Fruit fly (Drosophila melanogaster): ENCODE data around the gene ND-39.
A peak's percentile ranks its signal among the peaks of the same experiment; 100 is the strongest.

ND-39 gene

dm6 chr3L:20511499-20512108 lies 19.7 kb downstream of the ND-39 start:
- TF ChIP-seq pan (optimal IDR thresholded peaks at IDR 0.05), result no peak
- TF ChIP-seq psq (optimal IDR thresholded peaks at IDR 0.05), result no peak
- TF ChIP-seq CG8478 (optimal IDR thresholded peaks at IDR 0.05), result no peak
- TF ChIP-seq EcR (GFP tag; optimal IDR thresholded peaks at IDR 0.05), result no peak
- no peak for TF ChIP-seq usp (GFP tag; optimal IDR thresholded peaks at IDR 0.05)
- no peak for TF ChIP-seq Dll (optimal IDR thresholded peaks at IDR 0.05)

- TF ChIP-seq pan (optimal IDR thresholded peaks at IDR 0.05) (no peak), EcR (GFP tag; optimal IDR thresholded peaks at IDR 0.05) (no peak), Dll (optimal IDR thresholded peaks at IDR 0.05) (no peak), psq (optimal IDR thresholded peaks at IDR 0.05) (no peak), usp (GFP tag; optimal IDR thresholded peaks at IDR 0.05) (no peak), CG8478 (optimal IDR thresholded peaks at IDR 0.05) (no peak)
Observed at dm6 chr3L:20514101-20514500, 22.2 kb downstream of the ND-39 start.

dm6 chr3L:20516519-20517178 lies 24.8 kb downstream of the ND-39 start:
- TF ChIP-seq EcR (GFP tag; optimal IDR thresholded peaks at IDR 0.05) (no peak), CG8478 (optimal IDR thresholded peaks at IDR 0.05) (no peak), usp (GFP tag; optimal IDR thresholded peaks at IDR 0.05) (no peak), psq (optimal IDR thresholded peaks at IDR 0.05) (no peak), Dll (optimal IDR thresholded peaks at IDR 0.05) (no peak), pan (optimal IDR thresholded peaks at IDR 0.05) (no peak)

dm6 chr3L:20517179-20517834 lies 25.4 kb downstream of the ND-39 start:
- TF ChIP-seq EcR (GFP tag; optimal IDR thresholded peaks at IDR 0.05) (peak; percentile 60 to 78), pan (optimal IDR thresholded peaks at IDR 0.05) (no peak), usp (GFP tag; optimal IDR thresholded peaks at IDR 0.05) (no peak)

dm6 chr3L:20517897-20518804 lies 26.3 kb downstream of the ND-39 start:
- no peak for TF ChIP-seq CG8478 (optimal IDR thresholded peaks at IDR 0.05)
- TF ChIP-seq Dll (optimal IDR thresholded peaks at IDR 0.05), result no peak
- TF ChIP-seq EcR (GFP tag; optimal IDR thresholded peaks at IDR 0.05), result peak in 1 of 2 experiments; percentile 8
- TF ChIP-seq pan (optimal IDR thresholded peaks at IDR 0.05), result no peak
- TF ChIP-seq psq (optimal IDR thresholded peaks at IDR 0.05), result peak; percentile 55

dm6 chr3L:20518805-20519503 lies 27.1 kb downstream of the ND-39 start, which contains the start of gene BNIP3:
BNIP3 (minus strand) TSS chr3L:20519393.
- TF ChIP-seq pan (optimal IDR thresholded peaks at IDR 0.05) (no peak), EcR (GFP tag; optimal IDR thresholded peaks at IDR 0.05) (no peak), psq (optimal IDR thresholded peaks at IDR 0.05) (no peak), Dll (optimal IDR thresholded peaks at IDR 0.05) (no peak), CG8478 (optimal IDR thresholded peaks at IDR 0.05) (no peak), usp (GFP tag; optimal IDR thresholded peaks at IDR 0.05) (no peak)

- no peak for TF ChIP-seq Dll (optimal IDR thresholded peaks at IDR 0.05)
- TF ChIP-seq usp (GFP tag; optimal IDR thresholded peaks at IDR 0.05), result no peak
- no peak for TF ChIP-seq EcR (GFP tag; optimal IDR thresholded peaks at IDR 0.05)
- no peak for TF ChIP-seq pan (optimal IDR thresholded peaks at IDR 0.05)
- TF ChIP-seq CG8478 (optimal IDR thresholded peaks at IDR 0.05), result no peak
- no peak for TF ChIP-seq psq (optimal IDR thresholded peaks at IDR 0.05)
Observed at dm6 chr3L:20520687-20521169, 28.8 kb downstream of the ND-39 start, which contains the start of the genes mTerf3 and CG5104. mTerf3 (minus strand) TSS chr3L:20520772. CG5104 (plus strand) TSS chr3L:20521009.

dm6 chr3L:20524409-20525010 lies 32.6 kb downstream of the ND-39 start:
- TF ChIP-seq psq (optimal IDR thresholded peaks at IDR 0.05), result no peak
- no peak for TF ChIP-seq pan (optimal IDR thresholded peaks at IDR 0.05)
- no peak for TF ChIP-seq usp (GFP tag; optimal IDR thresholded peaks at IDR 0.05)
- no peak for TF ChIP-seq EcR (GFP tag; optimal IDR thresholded peaks at IDR 0.05)
- TF ChIP-seq CG8478 (optimal IDR thresholded peaks at IDR 0.05), result no peak
- no peak for TF ChIP-seq Dll (optimal IDR thresholded peaks at IDR 0.05)

dm6 chr3L:20525743-20526142 lies 33.9 kb downstream of the ND-39 start:
- TF ChIP-seq Dll (optimal IDR thresholded peaks at IDR 0.05) (no peak), pan (optimal IDR thresholded peaks at IDR 0.05) (no peak), CG8478 (optimal IDR thresholded peaks at IDR 0.05) (no peak), psq (optimal IDR thresholded peaks at IDR 0.05) (no peak), EcR (GFP tag; optimal IDR thresholded peaks at IDR 0.05) (no peak), usp (GFP tag; optimal IDR thresholded peaks at IDR 0.05) (no peak)

- TF ChIP-seq EcR (GFP tag; optimal IDR thresholded peaks at IDR 0.05) (no peak), usp (GFP tag; optimal IDR thresholded peaks at IDR 0.05) (no peak), pan (optimal IDR thresholded peaks at IDR 0.05) (no peak), CG8478 (optimal IDR thresholded peaks at IDR 0.05) (no peak), Dll (optimal IDR thresholded peaks at IDR 0.05) (no peak), psq (optimal IDR thresholded peaks at IDR 0.05) (no peak)
Observed at dm6 chr3L:20526143-20526195, 34.1 kb downstream of the ND-39 start, which contains the start of gene Pss. Pss (minus strand) TSS chr3L:20526174.

All from whole organism.